Worm (Caenorhabditis elegans) whole organism, L2 larva: Measurements from ENCODE around the gene arl-5.

Experiments
- C34F6.9 ChIP-seq: fragments of 150-350 bp; optimal IDR thresholded peaks from 2 replicates; lab custom pipeline; 2014; ENCODE audit warnings: missing biosample characterization, missing genetic modification characterization
- F13H6.1 ChIP-seq: sonication (generic microtip); optimal IDR thresholded peaks from 2 replicates; lab custom pipeline; 2016; ENCODE audit warnings: missing genetic modification characterization, missing compliant biosample characterization
- Y55F3AM.14 ChIP-seq: fragments of 200-800 bp; sonication (Bioruptor generic); optimal IDR thresholded peaks from 2 replicates; lab custom pipeline; 2018; ENCODE audit warnings: mild to moderate bottlenecking, missing genetic modification characterization, missing compliant biosample characterization
- alr-1 ChIP-seq: fragments of 150-350 bp; optimal IDR thresholded peaks from 2 replicates; lab custom pipeline; 2014; ENCODE audit warnings: missing biosample characterization, missing genetic modification characterization
- aly-2 ChIP-seq: fragments of 150-350 bp; optimal IDR thresholded peaks from 2 replicates; lab custom pipeline; 2014; ENCODE audit warnings: missing biosample characterization, missing genetic modification characterization
- ama-1 ChIP-seq: fragments of 150-350 bp; optimal IDR thresholded peaks from 2 replicates; lab custom pipeline; 2018; ENCODE audit warnings: inconsistent platforms
- blmp-1 ChIP-seq: sonication (generic microtip); optimal IDR thresholded peaks from 2 replicates; lab custom pipeline; 2017; ENCODE audit warnings: missing genetic modification characterization, mild to moderate bottlenecking, missing compliant biosample characterization, antibody characterized with exemption, moderate library complexity; ENCODE audit not compliant: insufficient read depth
- crh-2 ChIP-seq: sonication (generic microtip); optimal IDR thresholded peaks from 2 replicates; lab custom pipeline; 2017; ENCODE audit warnings: missing biosample characterization, missing genetic modification characterization
- egl-27 ChIP-seq: sonication (generic microtip); optimal IDR thresholded peaks from 3 replicates; lab custom pipeline; 2017; ENCODE audit warnings: missing biosample characterization, missing genetic modification reagents, missing genetic modification characterization
- elt-3 ChIP-seq: sonication (generic microtip); optimal IDR thresholded peaks from 2 replicates; lab custom pipeline; 2017; ENCODE audit warnings: missing biosample characterization, missing genetic modification characterization
- fos-1 ChIP-seq: fragments of 150-350 bp; optimal IDR thresholded peaks from 2 replicates; lab custom pipeline; 2014; ENCODE audit warnings: missing biosample characterization, missing genetic modification characterization
- gmeb-1 ChIP-seq: fragments of 150-350 bp; optimal IDR thresholded peaks from 2 replicates; lab custom pipeline; 2014; ENCODE audit warnings: missing biosample characterization, missing genetic modification characterization
- lin-13 ChIP-seq: fragments of 150-350 bp; optimal IDR thresholded peaks from 2 replicates; lab custom pipeline; 2014; ENCODE audit warnings: missing biosample characterization, missing genetic modification reagents, missing genetic modification characterization
- lsy-2 ChIP-seq, 2 experiments: fragments of 150-350 bp in 1 of 2; sonication (generic microtip) in 1 of 2; optimal IDR thresholded peaks; 2 replicates each; lab custom pipeline; 2014 to 2017; ENCODE audit warnings: missing biosample characterization in 2 of 2, missing genetic modification characterization in 2 of 2
- mab-5 ChIP-seq: fragments of 150-350 bp; optimal IDR thresholded peaks from 2 replicates; lab custom pipeline; 2014; ENCODE audit warnings: missing biosample characterization, missing genetic modification characterization
- mbf-1 ChIP-seq: sonication (generic microtip); optimal IDR thresholded peaks from 2 replicates; lab custom pipeline; 2017; ENCODE audit warnings: missing biosample characterization, missing genetic modification characterization
- mdl-1 ChIP-seq, 2 experiments: fragments of 150-350 bp in 1 of 2; sonication (generic microtip) in 1 of 2; optimal IDR thresholded peaks; 2 replicates each; lab custom pipeline; 2017; ENCODE audit warnings: missing biosample characterization in 2 of 2, missing genetic modification characterization in 2 of 2
- nhr-10 ChIP-seq: sonication (generic microtip); optimal IDR thresholded peaks from 2 replicates; lab custom pipeline; 2017; ENCODE audit warnings: missing biosample characterization, missing genetic modification characterization
- nhr-12 ChIP-seq: fragments of 150-350 bp; optimal IDR thresholded peaks from 2 replicates; lab custom pipeline; 2014; ENCODE audit warnings: missing biosample characterization, missing genetic modification characterization
- nhr-129 ChIP-seq: fragments of 150-350 bp; optimal IDR thresholded peaks from 2 replicates; lab custom pipeline; 2014; ENCODE audit warnings: missing biosample characterization, missing genetic modification characterization
- nhr-21 ChIP-seq: fragments of 150-350 bp; optimal IDR thresholded peaks from 2 replicates; lab custom pipeline; 2014; ENCODE audit warnings: missing biosample characterization, missing genetic modification characterization
- nhr-237 ChIP-seq: fragments of 150-350 bp; optimal IDR thresholded peaks from 2 replicates; lab custom pipeline; 2014; ENCODE audit warnings: missing biosample characterization, missing genetic modification characterization
- nhr-25 ChIP-seq: fragments of 150-350 bp; sonication (generic microtip); optimal IDR thresholded peaks from 3 replicates; lab custom pipeline; 2014; ENCODE audit warnings: missing biosample characterization, missing genetic modification characterization
- nhr-6 ChIP-seq: fragments of 150-350 bp; optimal IDR thresholded peaks from 2 replicates; lab custom pipeline; 2014; ENCODE audit warnings: missing biosample characterization, missing genetic modification characterization
- peb-1 ChIP-seq: fragments of 150-350 bp; optimal IDR thresholded peaks from 2 replicates; lab custom pipeline; 2014; ENCODE audit warnings: missing biosample characterization, missing genetic modification characterization
- sem-4 ChIP-seq: fragments of 150-350 bp; optimal IDR thresholded peaks from 2 replicates; lab custom pipeline; 2014; ENCODE audit warnings: missing biosample characterization, missing genetic modification reagents, missing genetic modification characterization
- skn-1 ChIP-seq: sonication (generic microtip); optimal IDR thresholded peaks from 2 replicates; lab custom pipeline; 2017; ENCODE audit warnings: missing biosample characterization, missing genetic modification characterization
- sma-3 ChIP-seq: sonication (generic microtip); optimal IDR thresholded peaks from 2 replicates; lab custom pipeline; 2016; ENCODE audit warnings: missing genetic modification reagents, missing genetic modification characterization, missing compliant biosample characterization
- sma-9 ChIP-seq, 2 experiments: fragments of 150-350 bp in 1 of 2; sonication (generic microtip) in 1 of 2; optimal IDR thresholded peaks; 2 replicates each; lab custom pipeline; 2014 to 2016; ENCODE audit warnings: missing genetic modification characterization in 2 of 2, mild to moderate bottlenecking in 1 of 2, missing biosample characterization in 1 of 2, missing compliant biosample characterization in 1 of 2, missing genetic modification reagents in 1 of 2, moderate library complexity in 1 of 2
- unc-39 ChIP-seq: fragments of 150-350 bp; optimal IDR thresholded peaks from 2 replicates; lab custom pipeline; 2014; ENCODE audit warnings: missing biosample characterization, missing genetic modification characterization
- unc-55 ChIP-seq: fragments of 150-350 bp; sonication (generic microtip); optimal IDR thresholded peaks from 3 replicates; lab custom pipeline; 2014; ENCODE audit warnings: missing biosample characterization, missing genetic modification reagents, missing genetic modification characterization
- zag-1 ChIP-seq: fragments of 150-350 bp; optimal IDR thresholded peaks from 2 replicates; lab custom pipeline; 2014; ENCODE audit warnings: missing biosample characterization, missing genetic modification characterization
- ztf-4 ChIP-seq: fragments of 150-350 bp; optimal IDR thresholded peaks from 2 replicates; lab custom pipeline; 2014; ENCODE audit warnings: missing biosample characterization, missing genetic modification characterization

The arl-5 gene

DNA sequence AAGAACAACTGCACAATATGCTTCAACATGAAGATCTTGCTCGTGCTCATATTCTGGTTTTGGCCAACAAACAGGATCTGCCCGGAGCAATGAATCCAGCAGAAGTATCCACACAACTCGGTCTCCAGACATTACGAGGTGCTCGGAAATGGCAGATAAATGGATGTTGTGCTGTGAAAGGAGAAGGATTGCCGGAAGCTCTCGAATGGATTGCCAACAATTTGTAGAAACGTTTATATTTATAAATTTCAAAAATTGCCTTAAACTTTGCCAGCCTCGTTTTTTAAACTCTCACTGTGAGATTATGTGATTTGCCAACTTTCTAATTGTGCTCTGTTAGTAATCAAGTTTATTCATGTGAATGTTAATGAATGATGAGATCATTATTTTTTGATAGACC, 706 bp downstream of the arl-5 start:
- no peak for TF ChIP-seq mbf-1 (tag; lab: Kevin White, UChicago)
- TF ChIP-seq mdl-1 (tag; optimal IDR thresholded peaks at IDR 0.05; lab: Kevin White, UChicago) = no peak
- no peak for TF ChIP-seq unc-39 (tag; lab: Kevin White, UChicago)
- TF ChIP-seq nhr-237 (tag; lab: Kevin White, UChicago) = no peak
- TF ChIP-seq nhr-12 (tag; lab: Kevin White, UChicago) = no peak
- no peak for TF ChIP-seq zag-1 (tag; lab: Kevin White, UChicago)
- TF ChIP-seq alr-1 (tag; lab: Kevin White, UChicago) = no peak
- no peak for TF ChIP-seq elt-3 (tag; lab: Kevin White, UChicago)
- TF ChIP-seq peb-1 (tag; lab: Kevin White, UChicago) = no peak
- TF ChIP-seq, all 48 proteins: peak for 0

DNA sequence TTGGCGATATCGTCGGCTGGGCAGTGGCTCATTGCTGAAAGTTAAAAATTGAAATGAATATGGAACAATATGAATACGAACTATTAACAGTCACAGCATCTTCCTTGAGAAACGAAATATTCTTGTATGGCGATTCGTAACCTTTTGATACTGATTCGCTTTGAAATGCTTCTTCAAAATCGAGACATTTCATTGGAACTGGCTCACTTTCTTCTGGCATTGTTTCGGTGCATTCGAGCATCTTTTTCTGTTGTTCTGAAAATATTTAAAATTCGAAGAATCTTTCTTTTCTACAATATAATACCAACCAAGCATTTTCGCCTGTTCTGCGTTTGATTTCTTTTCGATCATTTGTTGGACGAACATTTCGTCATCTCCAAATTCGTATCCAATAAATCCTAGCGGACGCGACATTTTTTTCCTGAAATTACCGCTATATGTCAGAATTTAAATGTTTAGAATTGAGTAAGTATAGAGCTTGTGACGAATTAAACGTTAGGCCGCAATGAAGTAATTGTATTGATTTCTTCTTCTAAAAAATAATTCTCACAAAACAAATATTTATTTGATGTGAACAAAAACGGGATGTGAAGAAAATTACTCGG, 1.4 kb downstream of the arl-5 start, which contains the start of gene lin-52:
lin-52 (minus strand) TSS at position 421 of the 605 bp plus-strand sequence.
- TF ChIP-seq zag-1 (tag; lab: Kevin White, UChicago) (no peak), lsy-2 (tag; optimal IDR thresholded peaks at IDR 0.05; lab: Kevin White, UChicago) (peak in 1 of 2 experiments; percentile 32), ztf-4 (peak; percentile 78), lin-13 (GFP tag; lab: Kevin White, UChicago) (peak; percentile 11), nhr-25 (tag; lab: Kevin White, UChicago) (peak; percentile 2), crh-2 (tag; lab: Kevin White, UChicago) (peak; percentile 18), egl-27 (tag; lab: Kevin White, UChicago) (no peak), nhr-12 (tag; lab: Kevin White, UChicago) (no peak), ama-1 (peak; percentile 67), sma-3 (peak; percentile 40)

DNA sequence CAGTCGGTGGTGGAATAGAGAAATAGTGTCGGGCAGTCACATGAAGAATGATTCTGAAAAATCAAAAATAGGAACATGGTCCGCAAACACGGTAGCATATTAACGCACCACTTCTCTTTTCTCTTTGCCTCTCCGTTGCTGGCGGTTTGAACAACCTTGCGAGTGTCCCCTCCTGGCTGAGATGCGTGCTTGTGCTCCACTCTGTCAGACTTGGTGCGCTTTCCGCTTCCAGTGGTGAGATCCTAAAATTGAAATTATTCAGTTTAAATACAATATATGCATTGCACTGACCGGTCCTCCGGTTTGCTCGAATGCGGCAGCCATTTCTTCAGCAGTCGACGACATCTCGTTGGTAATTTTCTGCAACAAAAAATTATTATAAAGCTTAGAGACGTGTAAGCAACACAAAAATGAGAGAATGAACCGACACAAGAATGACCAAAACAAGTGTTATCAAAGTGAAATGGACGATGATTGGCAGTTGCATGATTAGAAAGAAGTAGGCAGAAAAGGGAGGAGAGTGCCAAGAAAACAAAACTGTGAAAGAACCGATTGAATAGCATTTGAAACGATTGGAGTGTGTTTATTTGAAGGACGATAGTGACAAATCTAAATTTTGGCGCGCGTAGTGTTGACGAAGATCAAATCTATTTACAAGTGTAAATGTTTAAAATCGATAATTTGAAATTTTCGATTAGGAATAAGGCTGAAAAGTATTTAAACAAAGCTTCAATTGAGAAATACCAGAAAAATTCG, 2.2 kb downstream of the arl-5 start, which contains the start of gene ZK632.9:
ZK632.9 (minus strand) TSS at position 360 of the 756 bp plus-strand sequence.
- TF ChIP-seq skn-1 (peak; percentile 34), Y55F3AM.14 (GFP tag; lab: Kevin White, UChicago) (peak; percentile 9), nhr-21 (peak; percentile 8), nhr-129 (tag; lab: Kevin White, UChicago) (peak; percentile 32), fos-1 (peak; percentile 35), nhr-10 (tag; lab: Kevin White, UChicago) (peak; percentile 7), blmp-1 (tag; lab: Kevin White, UChicago) (no peak), unc-55 (peak; percentile 11), sem-4 (tag; lab: Kevin White, UChicago) (no peak), aly-2 (tag; lab: Kevin White, UChicago) (no peak), nhr-6 (tag; lab: Kevin White, UChicago) (no peak)

DNA sequence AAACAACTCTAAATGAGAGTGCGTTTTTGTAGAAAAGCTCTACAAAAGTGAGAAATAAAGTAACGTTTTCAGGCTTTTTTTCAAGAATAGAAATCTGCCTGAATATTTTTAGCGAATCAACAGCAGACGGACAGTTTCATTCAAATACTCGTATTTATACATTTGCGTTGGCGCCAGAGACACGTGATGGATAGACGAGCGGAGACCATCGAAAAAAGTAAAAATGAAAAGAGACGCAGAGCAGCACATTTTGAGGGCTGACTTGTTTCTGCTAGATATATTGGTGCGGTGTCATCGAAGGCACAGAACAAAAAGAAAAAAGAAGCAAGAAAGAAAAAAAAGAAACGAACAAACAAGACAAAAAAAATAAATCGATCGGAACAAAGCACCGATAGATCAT, 3.0 kb downstream of the arl-5 start:
- TF ChIP-seq lsy-2 (tag; optimal IDR thresholded peaks at IDR 0.05; lab: Kevin White, UChicago) (peak in 1 of 2 experiments; percentile 79), lin-13 (GFP tag; lab: Kevin White, UChicago) (peak; percentile 18), mbf-1 (tag; lab: Kevin White, UChicago) (no peak), C34F6.9 (tag; lab: Kevin White, UChicago) (peak; percentile 71), ama-1 (peak; percentile 93), F13H6.1 (tag; lab: Kevin White, UChicago) (peak; percentile 61), unc-55 (peak; percentile 34), sma-3 (peak; percentile 46), nhr-12 (tag; lab: Kevin White, UChicago) (no peak), ztf-4 (peak; percentile 65), sma-9 (GFP tag; optimal IDR thresholded peaks at IDR 0.05; lab: Kevin White, UChicago) (peak; percentile 52), sma-9 (tag; optimal IDR thresholded peaks at IDR 0.05; lab: Kevin White, UChicago) (no peak), nhr-129 (tag; lab: Kevin White, UChicago) (peak; percentile 83), mab-5 (tag; lab: Kevin White, UChicago) (peak; percentile 32), fos-1 (peak; percentile 3), gmeb-1 (tag; lab: Kevin White, UChicago) (peak; percentile 23), skn-1 (no peak), Y55F3AM.14 (GFP tag; lab: Kevin White, UChicago) (peak; percentile 82), peb-1 (tag; lab: Kevin White, UChicago) (no peak), mdl-1 (tag; optimal IDR thresholded peaks at IDR 0.05; lab: Kevin White, UChicago) (peak in 1 of 2 experiments; percentile 46), crh-2 (tag; lab: Kevin White, UChicago) (peak; percentile 68), alr-1 (tag; lab: Kevin White, UChicago) (no peak), sem-4 (tag; lab: Kevin White, UChicago) (peak; percentile 6)
